Worm (Caenorhabditis elegans) whole organism, mixed stage, embryonic: Measurements from ENCODE around the gene wht-7.
A peak's percentile ranks its signal among the peaks of the same experiment; 100 is the strongest.
"Not testable (repeated sequence)": the region's sequence is repeated elsewhere in the genome, so short reads cannot be mapped to it uniquely, and the experiment has no call there.

Source experiments
- elt-3 ChIP-seq: fragments of 150-350 bp; optimal IDR thresholded peaks from 2 replicates; lab custom pipeline; 2014; ENCODE audit warnings: missing biosample characterization, missing genetic modification characterization
- lin-13 ChIP-seq: fragments of 150-350 bp; optimal IDR thresholded peaks from 2 replicates; lab custom pipeline; 2014; ENCODE audit warnings: missing biosample characterization, missing genetic modification characterization
- lin-32 ChIP-seq: fragments of 200-800 bp; sonication (Bioruptor generic); optimal IDR thresholded peaks from 2 replicates; lab custom pipeline; 2018; ENCODE audit warnings: mild to moderate bottlenecking, missing genetic modification characterization, missing compliant biosample characterization
- nhr-28 ChIP-seq: fragments of 150-350 bp; optimal IDR thresholded peaks from 2 replicates; lab custom pipeline; 2014; ENCODE audit warnings: missing biosample characterization, missing genetic modification characterization
- unc-62 ChIP-seq: fragments of 150-350 bp; optimal IDR thresholded peaks from 2 replicates; lab custom pipeline; 2014; ENCODE audit warnings: missing biosample characterization, missing genetic modification reagents, missing genetic modification characterization
- ztf-11 ChIP-seq: fragments of 150-350 bp; optimal IDR thresholded peaks from 2 replicates; lab custom pipeline; 2014; ENCODE audit warnings: missing biosample characterization, missing genetic modification characterization

DNA sequence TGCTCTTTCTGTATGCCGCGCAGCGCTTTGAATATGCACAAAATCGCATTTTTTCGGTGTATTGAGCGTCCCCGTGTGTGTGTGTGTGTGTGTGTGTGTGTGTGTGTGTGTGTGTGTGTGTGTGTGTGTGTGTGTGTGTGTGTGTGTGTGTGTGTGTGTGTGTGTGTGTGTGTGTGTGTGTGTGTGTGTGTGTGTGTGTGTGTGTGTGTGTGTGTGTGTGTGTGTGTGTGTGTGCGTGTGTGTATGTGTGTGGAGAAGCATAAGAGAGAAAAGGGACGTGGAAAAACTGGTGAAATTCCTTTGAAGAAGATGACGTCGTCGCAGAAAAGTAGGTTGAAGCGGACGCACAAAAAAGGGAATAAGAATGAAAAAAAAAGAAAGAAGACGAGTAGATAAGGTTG lies 16.0 kb downstream of the wht-7 start:
- TF ChIP-seq lin-13 (tag; lab: Kevin White, UChicago); nhr-28 (tag; lab: Kevin White, UChicago); unc-62 (GFP tag; lab: Kevin White, UChicago); elt-3; ztf-11 (tag; lab: Kevin White, UChicago): not testable (repeated sequence)
- TF ChIP-seq lin-32: peak; percentile 56
